Fruit fly (Drosophila melanogaster) whole organism, embryonic: Measurements from ENCODE around the gene Osi16.

ENCODE experiments used
- Adf1 ChIP-seq: fragments of 200-800 bp; sonication (Bioruptor generic); IDR thresholded peaks from 2 replicates; pipeline ENCODE4 v1.3.6; 2022; ENCODE audit warnings: missing biosample characterization, missing genetic modification characterization
- Blimp-1 ChIP-seq: fragments of 200-800 bp; sonication (Bioruptor generic); optimal IDR thresholded peaks from 3 replicates; lab custom pipeline; 2018; ENCODE audit warnings: missing biosample characterization, missing genetic modification characterization, mild to moderate bottlenecking, moderate library complexity, missing genetic modification reagents
- CG10979 ChIP-seq: fragments of 200-800 bp; sonication (Bioruptor generic); optimal IDR thresholded peaks from 2 replicates; lab custom pipeline; 2018; ENCODE audit warnings: missing biosample characterization, mild to moderate bottlenecking, missing genetic modification characterization, moderate library complexity
- CG14860 ChIP-seq: fragments of 200-800 bp; sonication (Bioruptor generic); IDR thresholded peaks from 3 replicates; pipeline ENCODE4 v1.3.6; 2022; ENCODE audit warnings: missing biosample characterization, missing genetic modification characterization; ENCODE audit not compliant: partially characterized antibody
- CG1647 ChIP-seq: fragments of 200-800 bp; sonication (Bioruptor generic); optimal IDR thresholded peaks from 3 replicates; lab custom pipeline; 2016; ENCODE audit warnings: missing biosample characterization, missing genetic modification characterization
- CG16813 ChIP-seq: fragments of 200-800 bp; sonication (Bioruptor generic); IDR thresholded peaks from 3 replicates; pipeline ENCODE4 v1.3.6; 2022; ENCODE audit warnings: missing biosample characterization, missing genetic modification characterization; ENCODE audit not compliant: partially characterized antibody
- CG17186 ChIP-seq: fragments of 200-800 bp; sonication (Bioruptor generic); optimal IDR thresholded peaks from 3 replicates; lab custom pipeline; 2017; ENCODE audit warnings: missing biosample characterization, missing genetic modification reagents, missing genetic modification characterization
- CG18011 ChIP-seq: fragments of 200-800 bp; sonication (Bioruptor generic); optimal IDR thresholded peaks from 2 replicates; lab custom pipeline; 2017; ENCODE audit warnings: missing biosample characterization, missing genetic modification characterization, mild to moderate bottlenecking, moderate library complexity, missing genotype
- CG2116 ChIP-seq: fragments of 200-800 bp; sonication (Bioruptor generic); optimal IDR thresholded peaks from 3 replicates; lab custom pipeline; 2018; ENCODE audit warnings: missing biosample characterization, mild to moderate bottlenecking, missing genetic modification characterization
- CG2120 ChIP-seq: fragments of 200-800 bp; sonication (Bioruptor generic); optimal IDR thresholded peaks from 3 replicates; lab custom pipeline; 2016; ENCODE audit warnings: missing biosample characterization, missing genetic modification characterization
- CG42726 ChIP-seq: fragments of 200-800 bp; sonication (Bioruptor generic); IDR thresholded peaks from 2 replicates; pipeline ENCODE4 v1.3.6; 2022; ENCODE audit warnings: missing biosample characterization, missing genetic modification characterization; ENCODE audit not compliant: partially characterized antibody
- CG4854 ChIP-seq: fragments of 200-800 bp; sonication (Bioruptor generic); optimal IDR thresholded peaks from 2 replicates; lab custom pipeline; 2016; ENCODE audit warnings: missing biosample characterization, missing genetic modification characterization, inconsistent platforms
- CG6272 ChIP-seq: fragments of 200-800 bp; sonication (Bioruptor generic); IDR thresholded peaks from 2 replicates; pipeline ENCODE4 v1.3.6; 2022; ENCODE audit warnings: missing biosample characterization, missing genetic modification characterization
- CG8290 ChIP-seq, 3 experiments: fragments of 200-800 bp; sonication (Bioruptor generic); optimal IDR thresholded peaks; 2 replicates each; lab custom pipeline; 2016 to 2019; ENCODE audit warnings: missing biosample characterization in 3 of 3, missing genetic modification characterization in 3 of 3, mild to moderate bottlenecking in 2 of 3, moderate library complexity in 1 of 3
- CoRest ChIP-seq: fragments of 200-800 bp; sonication (Bioruptor generic); optimal IDR thresholded peaks from 3 replicates; lab custom pipeline; 2018; ENCODE audit warnings: missing biosample characterization, mild to moderate bottlenecking, missing genetic modification characterization, moderate library complexity
- D19B ChIP-seq: fragments of 200-800 bp; sonication (Bioruptor generic); optimal IDR thresholded peaks from 2 replicates; lab custom pipeline; 2017; ENCODE audit warnings: missing biosample characterization, mild to moderate bottlenecking, missing genetic modification characterization
- Dref ChIP-seq: fragments of 200-800 bp; sonication (Bioruptor generic); IDR thresholded peaks from 2 replicates; pipeline ENCODE4 v1.3.6; 2022; ENCODE audit warnings: missing biosample characterization, missing genetic modification characterization
- Drgx ChIP-seq: fragments of 200-800 bp; sonication (Bioruptor generic); IDR thresholded peaks from 2 replicates; pipeline ENCODE4 v1.3.6; 2022; ENCODE audit warnings: missing biosample characterization, missing genetic modification characterization
- E2f2 ChIP-seq: fragments of 200-800 bp; sonication (Bioruptor generic); IDR thresholded peaks from 2 replicates; pipeline ENCODE4 v1.3.6; 2022; ENCODE audit warnings: missing biosample characterization, missing genetic modification characterization
- Hmr ChIP-seq: fragments of 200-800 bp; sonication (Bioruptor generic); optimal IDR thresholded peaks from 3 replicates; lab custom pipeline; 2017; ENCODE audit warnings: mild to moderate bottlenecking, missing biosample characterization, missing genetic modification reagents, missing genetic modification characterization
- Jarid2 ChIP-seq: fragments of 200-800 bp; sonication (Bioruptor generic); optimal IDR thresholded peaks from 3 replicates; lab custom pipeline; 2017; ENCODE audit warnings: mild to moderate bottlenecking, missing biosample characterization, missing genetic modification reagents, missing genetic modification characterization
- Lhr ChIP-seq: fragments of 200-800 bp; sonication (Bioruptor generic); optimal IDR thresholded peaks from 3 replicates; lab custom pipeline; 2017; ENCODE audit warnings: mild to moderate bottlenecking, missing biosample characterization, missing genetic modification reagents, missing genetic modification characterization
- Lpt ChIP-seq: fragments of >200 bp; optimal IDR thresholded peaks from 2 replicates; lab custom pipeline; 2018; ENCODE audit warnings: missing biosample characterization, missing genetic modification characterization
- Myb ChIP-seq: fragments of 200-800 bp; sonication (Bioruptor generic); optimal IDR thresholded peaks from 2 replicates; lab custom pipeline; 2016; ENCODE audit warnings: missing biosample characterization, missing genetic modification characterization
- Nf-YC ChIP-seq: fragments of 200-800 bp; optimal IDR thresholded peaks from 3 replicates; lab custom pipeline; 2019; ENCODE audit warnings: missing biosample characterization, mild to moderate bottlenecking, missing genetic modification characterization, moderate library complexity
- Sin3A ChIP-seq: fragments of >200 bp; optimal IDR thresholded peaks from 2 replicates; lab custom pipeline; 2018
- Sox102F ChIP-seq: fragments of 200-800 bp; sonication (Bioruptor generic); optimal IDR thresholded peaks from 2 replicates; lab custom pipeline; 2018; ENCODE audit warnings: missing biosample characterization, mild to moderate bottlenecking, missing genetic modification characterization, moderate library complexity
- YL-1 ChIP-seq: fragments of 200-800 bp; sonication (Bioruptor generic); optimal IDR thresholded peaks from 3 replicates; lab custom pipeline; 2017; ENCODE audit warnings: missing biosample characterization, mild to moderate bottlenecking, missing genetic modification characterization
- ara ChIP-seq: fragments of 200-800 bp; sonication (Bioruptor generic); IDR thresholded peaks from 2 replicates; pipeline ENCODE4 v1.3.6; 2022; ENCODE audit warnings: missing biosample characterization, missing genetic modification characterization
- ase ChIP-seq: fragments of 200-800 bp; sonication (Bioruptor generic); IDR thresholded peaks from 3 replicates; pipeline ENCODE4 v1.3.6; 2022; ENCODE audit warnings: missing biosample characterization, missing genetic modification characterization
- bab2 ChIP-seq: fragments of 200-800 bp; sonication (Bioruptor generic); optimal IDR thresholded peaks from 2 replicates; lab custom pipeline; 2016; ENCODE audit warnings: missing biosample characterization, missing genetic modification characterization
- disco-r ChIP-seq: fragments of 200-800 bp; sonication (Bioruptor generic); optimal IDR thresholded peaks from 2 replicates; lab custom pipeline; 2016; ENCODE audit warnings: missing biosample characterization, missing genetic modification characterization
- fd64A ChIP-seq: fragments of 200-800 bp; sonication (Bioruptor generic); optimal IDR thresholded peaks from 3 replicates; lab custom pipeline; 2018; ENCODE audit warnings: missing biosample characterization, mild to moderate bottlenecking, missing genetic modification characterization
- gem ChIP-seq: fragments of 200-800 bp; sonication (Bioruptor generic); optimal IDR thresholded peaks from 2 replicates; lab custom pipeline; 2019; ENCODE audit warnings: missing biosample characterization, mild to moderate bottlenecking, missing genetic modification characterization, moderate library complexity
- inv ChIP-seq: fragments of 200-800 bp; sonication (Bioruptor generic); IDR thresholded peaks from 2 replicates; pipeline ENCODE4 v1.3.6; 2022; ENCODE audit warnings: missing biosample characterization, missing genetic modification characterization; ENCODE audit not compliant: partially characterized antibody
- mld ChIP-seq: fragments of 200-800 bp; sonication (Bioruptor generic); IDR thresholded peaks from 3 replicates; pipeline ENCODE4 v1.3.6; 2022; ENCODE audit warnings: missing biosample characterization, missing genetic modification characterization; ENCODE audit not compliant: partially characterized antibody
- nmo ChIP-seq: fragments of 200-800 bp; sonication (Bioruptor generic); optimal IDR thresholded peaks from 2 replicates; lab custom pipeline; 2018; ENCODE audit warnings: missing biosample characterization, mild to moderate bottlenecking, missing genetic modification characterization, moderate library complexity
- onecut ChIP-seq: fragments of 200-800 bp; sonication (Bioruptor generic); IDR thresholded peaks from 2 replicates; pipeline ENCODE4 v1.3.6; 2022; ENCODE audit warnings: missing biosample characterization, missing genetic modification characterization
- rib ChIP-seq: fragments of 200-800 bp; sonication (Bioruptor generic); IDR thresholded peaks from 2 replicates; pipeline ENCODE4 v1.3.6; 2022; ENCODE audit warnings: missing biosample characterization, missing genetic modification characterization
- row ChIP-seq: fragments of 200-800 bp; sonication (Bioruptor generic); IDR thresholded peaks from 3 replicates; pipeline ENCODE4 v1.3.6; 2022; ENCODE audit warnings: missing biosample characterization, missing genetic modification characterization
- schlank ChIP-seq: fragments of 200-800 bp; sonication (Bioruptor generic); optimal IDR thresholded peaks from 2 replicates; lab custom pipeline; 2018; ENCODE audit warnings: missing biosample characterization, mild to moderate bottlenecking, missing genetic modification characterization
- slbo ChIP-seq: fragments of 200-800 bp; sonication (Bioruptor generic); IDR thresholded peaks from 2 replicates; pipeline ENCODE4 v1.3.6; 2022; ENCODE audit warnings: missing biosample characterization, missing genetic modification characterization
- stwl ChIP-seq: fragments of 200-800 bp; sonication (Bioruptor generic); optimal IDR thresholded peaks from 3 replicates; lab custom pipeline; 2018; ENCODE audit warnings: missing biosample characterization, mild to moderate bottlenecking, missing genetic modification characterization, moderate library complexity
- tio ChIP-seq: fragments of 200-800 bp; sonication (Bioruptor generic); optimal IDR thresholded peaks from 2 replicates; lab custom pipeline; 2017; ENCODE audit warnings: missing biosample characterization, missing genetic modification characterization, inconsistent platforms
- usp ChIP-seq: fragments of >200 bp; optimal IDR thresholded peaks from 2 replicates; lab custom pipeline; 2017; ENCODE audit warnings: missing biosample characterization, missing genetic modification characterization
- zfh2 ChIP-seq: fragments of 200-800 bp; sonication (Bioruptor generic); optimal IDR thresholded peaks from 2 replicates; lab custom pipeline; 2016; ENCODE audit warnings: missing biosample characterization, missing genetic modification characterization

The Osi16 gene

dm6 chr3R:6345814-6346213, 40.8 kb downstream of the Osi16 start, which contains the start of the genes SmD2 and CG18048 (continued):
- peak; percentile 4 for TF ChIP-seq Blimp-1 (GFP tag; lab: Kevin White, UChicago)
- TF ChIP-seq, all 482 proteins: peak for 106

dm6 chr3R:6348943-6349342, 43.9 kb downstream of the Osi16 start, which contains the start of gene Hr83:
TSS of gene Hr83 (plus strand) at chr3R:6349243.
- TF ChIP-seq inv (GFP tag; lab: Robert Waterston, UW) = 0 out of 2 replicates have a peak, but pooled peaks have one; percentile 12
- peak; percentile 19 for TF ChIP-seq gem (tag; lab: Kevin White, UChicago)
- TF ChIP-seq CG6272 = no peak
- no peak for TF ChIP-seq Drgx (GFP tag; lab: Robert Waterston, UW)
- TF ChIP-seq schlank (tag; lab: Kevin White, UChicago) = no peak
- TF ChIP-seq ase (GFP tag; lab: Robert Waterston, UW) = no peak
- TF ChIP-seq CG10979 (tag; lab: Kevin White, UChicago) = peak; percentile 6
- TF ChIP-seq CG4854 (GFP tag; lab: Kevin White, UChicago) = no peak

DNA sequence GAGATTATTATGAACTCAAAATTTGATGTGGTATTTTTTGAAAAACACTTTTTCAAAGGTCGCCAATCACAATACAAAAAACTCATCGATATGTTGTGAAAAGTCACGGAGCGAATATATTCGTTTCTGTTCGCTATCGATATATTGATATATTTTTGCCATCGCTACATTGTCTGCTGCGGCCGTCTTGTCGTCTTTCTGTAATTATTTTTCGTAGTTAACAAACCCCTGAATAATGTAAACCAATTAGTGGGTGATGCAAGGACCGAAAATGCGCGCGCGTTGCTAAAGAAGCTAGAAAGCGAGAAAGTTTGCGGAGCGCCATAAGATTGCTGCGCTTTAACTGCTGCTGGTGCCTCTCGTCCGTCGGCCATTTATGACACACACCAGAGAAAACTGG, 45.7 kb downstream of the Osi16 start, which contains the start of gene Pak:
TSS of gene Pak (plus strand) at position 142 of the 400 bp plus-strand sequence.
- TF ChIP-seq CG2120 (GFP tag; lab: Kevin White, UChicago) (peak; percentile 26), Lpt (GFP tag; lab: Kevin White, UChicago) (no peak), CoRest (tag; lab: Kevin White, UChicago) (peak; percentile 55), tio (GFP tag; lab: Kevin White, UChicago) (no peak), rib (GFP tag; lab: Robert Waterston, UW) (no peak), CG1647 (GFP tag; lab: Kevin White, UChicago) (no peak), Sox102F (GFP tag; lab: Kevin White, UChicago) (no peak), bab2 (GFP tag; lab: Kevin White, UChicago) (no peak), usp (GFP tag; lab: Kevin White, UChicago) (no peak), Nf-YC (peak; percentile 41), CG18011 (no peak), CG17186 (peak; percentile 25), CG16813 (GFP tag; lab: Robert Waterston, UW) (peak; percentile 95), fd64A (GFP tag; lab: Kevin White, UChicago) (no peak), Lhr (GFP tag; lab: Kevin White, UChicago) (peak; percentile 48), Hmr (GFP tag; lab: Kevin White, UChicago) (no peak), Dref (peak; percentile 93), row (GFP tag; lab: Robert Waterston, UW) (peak; percentile 74), onecut (no peak), Jarid2 (no peak), gem (tag; lab: Kevin White, UChicago) (peak; percentile 46), Sin3A (lab: Kevin White, UChicago) (peak; percentile 44), stwl (tag; lab: Kevin White, UChicago) (peak; percentile 70), slbo (GFP tag; lab: Robert Waterston, UW) (peak; percentile 33; the same call in 1 of the 2 replicates), Adf1 (GFP tag; lab: Robert Waterston, UW) (peak; percentile 39; the same call in 1 of the 2 replicates), E2f2 (GFP tag; lab: Robert Waterston, UW) (peak; percentile 70), D19B (GFP tag; lab: Kevin White, UChicago) (no peak), mld (GFP tag; lab: Robert Waterston, UW) (peak; percentile 93), YL-1 (GFP tag; lab: Kevin White, UChicago) (peak; percentile 15), ara (GFP tag; lab: Robert Waterston, UW) (no peak), CG2116 (GFP tag; lab: Kevin White, UChicago) (peak; percentile 56), disco-r (GFP tag; lab: Kevin White, UChicago) (no peak), CG8290 (GFP tag; optimal IDR thresholded peaks at IDR 0.05; lab: Kevin White, UChicago) (peak; percentile 43), CG8290 (tag; optimal IDR thresholded peaks at IDR 0.05; lab: Kevin White, UChicago) (peak in 1 of 2 experiments; percentile 56), CG42726 (GFP tag; lab: Robert Waterston, UW) (peak; percentile 95), Myb (GFP tag; lab: Kevin White, UChicago) (peak; percentile 57), nmo (GFP tag; lab: Kevin White, UChicago) (peak; percentile 32), zfh2 (GFP tag; lab: Kevin White, UChicago) (peak; percentile 7), CG14860 (GFP tag; lab: Robert Waterston, UW) (peak; percentile 86)
